Worm (Caenorhabditis elegans) whole organism, L4 larva: ENCODE results near the gene twk-2.

Experiments
- R02D3.7 ChIP-seq: fragments of 150-350 bp; sonication (generic microtip); optimal IDR thresholded peaks from 3 replicates; lab custom pipeline; 2014; ENCODE audit warnings: missing biosample characterization, missing genetic modification characterization
- dmd-6 ChIP-seq: fragments of 200-800 bp; sonication (Bioruptor generic); IDR thresholded peaks from 2 replicates; pipeline ENCODE4 v1.3.6; 2022; ENCODE audit warnings: missing genetic modification reagents, missing genetic modification characterization, missing compliant biosample characterization
- fkh-10 ChIP-seq: fragments of 150-350 bp; optimal IDR thresholded peaks from 2 replicates; lab custom pipeline; 2014; ENCODE audit warnings: missing biosample characterization, missing genetic modification reagents, missing genetic modification characterization
- lin-29 ChIP-seq: fragments of 200-800 bp; sonication (Bioruptor generic); IDR thresholded peaks from 2 replicates; pipeline ENCODE4 v1.3.6; 2022; ENCODE audit warnings: missing genetic modification reagents, missing genetic modification characterization, missing compliant biosample characterization
- lsy-2 ChIP-seq, 2 experiments: fragments of 150-350 bp in 1 of 2; sonication (generic microtip) in 1 of 2; optimal IDR thresholded peaks; 2 replicates each; lab custom pipeline; 2014 to 2017; ENCODE audit warnings: missing biosample characterization in 2 of 2, missing genetic modification characterization in 2 of 2
- nhr-237 ChIP-seq: sonication (generic microtip); optimal IDR thresholded peaks from 2 replicates; lab custom pipeline; 2017; ENCODE audit warnings: missing biosample characterization, missing genetic modification characterization
- pqm-1 ChIP-seq: sonication (generic microtip); optimal IDR thresholded peaks from 2 replicates; lab custom pipeline; 2017; ENCODE audit warnings: missing biosample characterization, missing genetic modification characterization
- snpc-4 ChIP-seq: fragments of 150-350 bp; optimal IDR thresholded peaks from 2 replicates; lab custom pipeline; 2014; ENCODE audit warnings: missing biosample characterization, missing genetic modification characterization

DNA sequence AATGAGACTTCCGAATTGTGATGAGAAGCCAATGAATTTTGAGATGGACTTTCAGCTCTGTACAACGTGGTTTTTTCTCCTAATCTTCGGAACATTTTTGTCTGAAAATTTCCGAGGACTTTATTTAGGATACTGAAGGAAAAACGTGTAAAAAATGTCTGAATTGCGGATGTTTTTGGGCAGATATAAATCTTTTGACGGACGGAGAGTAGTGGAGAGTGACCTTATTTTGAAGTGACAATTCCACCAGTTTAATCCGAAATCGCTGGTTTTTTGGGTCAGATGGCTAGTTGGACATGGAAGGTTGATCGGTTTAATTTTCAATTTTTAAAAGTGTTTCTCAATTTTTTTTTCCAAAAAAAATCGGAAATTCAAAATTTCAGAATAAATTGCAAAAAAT lies 36.3 kb upstream of the twk-2 start, which contains the start of gene T05C1.3:
- no peak for TF ChIP-seq nhr-237 (tag; lab: Kevin White, UChicago)
- TF ChIP-seq pqm-1: no peak
- no peak for TF ChIP-seq fkh-10
- TF ChIP-seq dmd-6: no peak
- TF ChIP-seq R02D3.7: no peak
- no peak for TF ChIP-seq snpc-4 (tag; lab: Kevin White, UChicago)
- no peak for TF ChIP-seq lsy-2 (tag; optimal IDR thresholded peaks at IDR 0.05; lab: Kevin White, UChicago)
- TF ChIP-seq lin-29: no peak
